Worm (Caenorhabditis elegans): ENCODE results near the gene Y37E11AM.2.

DNA sequence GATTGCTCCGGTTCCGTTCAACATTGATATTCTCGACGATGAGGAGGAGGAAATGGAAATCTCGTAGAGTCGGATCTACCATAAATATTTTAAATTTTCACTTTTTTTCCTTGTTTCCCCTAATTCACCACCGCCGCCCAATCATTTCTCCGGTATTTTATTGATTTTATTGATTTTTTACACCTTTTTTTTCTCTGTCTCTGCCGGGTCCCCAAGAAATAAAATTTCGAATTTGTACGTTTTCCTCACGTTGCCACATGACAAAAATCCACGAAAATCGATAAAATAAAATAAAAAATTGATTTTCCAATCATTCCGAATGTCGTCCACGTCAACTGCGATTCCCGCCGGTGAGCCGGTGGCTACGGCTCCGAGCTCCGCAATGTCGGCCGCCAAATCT, 27.1 kb downstream of the Y37E11AM.2 start, which contains the start of gene Y37E11AL.2:
- TF ChIP-seq nhr-12 (tag; optimal IDR thresholded peaks at IDR 0.05) (no peak), nhr-11 (tag; optimal IDR thresholded peaks at IDR 0.05) (no peak), ceh-82 (tag; optimal IDR thresholded peaks at IDR 0.05) (no peak), nhr-76 (tag; optimal IDR thresholded peaks at IDR 0.05) (no peak), skn-1 (tag; optimal IDR thresholded peaks at IDR 0.05) (no peak), pqm-1 (tag; optimal IDR thresholded peaks at IDR 0.05) (no peak), nhr-77 (tag; optimal IDR thresholded peaks at IDR 0.05) (no peak), fkh-10 (GFP tag; optimal IDR thresholded peaks at IDR 0.05) (no peak)
